Worm (Caenorhabditis elegans) whole organism, L4/young adult: ENCODE results near the gene srsx-32.

Experiments used
- W03F9.2 ChIP-seq: fragments of 150-350 bp; optimal IDR thresholded peaks from 2 replicates; lab custom pipeline; 2014; ENCODE audit warnings: missing biosample characterization, missing genetic modification characterization
- dao-5 ChIP-seq: sonication (generic microtip); optimal IDR thresholded peaks from 2 replicates; lab custom pipeline; 2016; ENCODE audit warnings: missing genotype, missing genetic modification characterization, moderate library complexity, missing compliant biosample characterization
- him-1 ChIP-seq: sonication (generic microtip); optimal IDR thresholded peaks from 2 replicates; lab custom pipeline; 2016; ENCODE audit warnings: missing genotype, missing genetic modification reagents, missing genetic modification characterization, missing compliant biosample characterization

- TF ChIP-seq dao-5 (tag; lab: Kevin White, UChicago) = no peak
- TF ChIP-seq him-1 (tag; lab: Kevin White, UChicago) = no peak
- no peak for TF ChIP-seq W03F9.2
These were observed 28.8 kb downstream of the srsx-32 start, which contains the start of gene F20A1.2 for ce11 chrV:7046005-7046404.
